Worm (Caenorhabditis elegans) whole organism, L4 larva: ENCODE results near the gene K09A9.6.

Source experiments
- arid-1 ChIP-seq: fragments of 200-800 bp; sonication (Bioruptor generic); conservative IDR thresholded peaks from 2 replicates; pipeline ENCODE4 v1.3.6; 2022; ENCODE audit warnings: missing genetic modification reagents, missing genetic modification characterization, missing compliant biosample characterization
- ces-1 ChIP-seq: fragments of 150-350 bp; sonication (generic microtip); optimal IDR thresholded peaks from 4 replicates; lab custom pipeline; 2014; ENCODE audit warnings: missing biosample characterization, missing genetic modification reagents, missing genetic modification characterization
- dmd-8 ChIP-seq: fragments of 200-800 bp; sonication (Bioruptor generic); IDR thresholded peaks from 2 replicates; pipeline ENCODE4 v1.3.6; 2022; ENCODE audit warnings: missing genetic modification characterization, missing compliant biosample characterization
- fkh-10 ChIP-seq: fragments of 150-350 bp; optimal IDR thresholded peaks from 2 replicates; lab custom pipeline; 2014; ENCODE audit warnings: missing biosample characterization, missing genetic modification reagents, missing genetic modification characterization
- hlh-30 ChIP-seq: sonication (generic microtip); optimal IDR thresholded peaks from 2 replicates; lab custom pipeline; 2017; ENCODE audit warnings: antibody characterized with exemption, mild to moderate bottlenecking, missing genetic modification characterization, missing compliant biosample characterization; ENCODE audit not compliant: insufficient read depth
- lin-39 ChIP-seq: fragments of 150-350 bp; optimal IDR thresholded peaks from 2 replicates; lab custom pipeline; 2014; ENCODE audit warnings: missing biosample characterization, missing genetic modification reagents, missing genetic modification characterization
- lir-3 ChIP-seq: sonication (generic microtip); optimal IDR thresholded peaks from 2 replicates; lab custom pipeline; 2016; ENCODE audit warnings: mild to moderate bottlenecking, missing genetic modification characterization, missing compliant biosample characterization
- lsy-2 ChIP-seq, 2 experiments: fragments of 150-350 bp in 1 of 2; sonication (generic microtip) in 1 of 2; optimal IDR thresholded peaks; 2 replicates each; lab custom pipeline; 2014 to 2017; ENCODE audit warnings: missing biosample characterization in 2 of 2, missing genetic modification characterization in 2 of 2
- mdt-29 ChIP-seq: fragments of 200-800 bp; sonication (Bioruptor generic); IDR thresholded peaks from 2 replicates; pipeline ENCODE4 v1.3.6; 2022; ENCODE audit warnings: missing genetic modification reagents, missing genetic modification characterization, missing compliant biosample characterization
- pha-4 ChIP-seq, 2 experiments: fragments of 150-350 bp in 1 of 2; fragments of 200-800 bp in 1 of 2; sonication (Bioruptor generic) in 1 of 2; IDR thresholded peaks in 1 of 2; optimal IDR thresholded peaks in 1 of 2; 2 replicates each; pipeline versions ENCODE4 v1.3.6 to Lab custom; 2014 to 2022; ENCODE audit warnings: missing genetic modification characterization in 2 of 2, missing genetic modification reagents in 2 of 2, missing biosample characterization in 1 of 2, missing compliant biosample characterization in 1 of 2
- pqm-1 ChIP-seq: sonication (generic microtip); optimal IDR thresholded peaks from 2 replicates; lab custom pipeline; 2017; ENCODE audit warnings: missing biosample characterization, missing genetic modification characterization
- vab-7 ChIP-seq: fragments of 200-800 bp; sonication (Bioruptor generic); IDR thresholded peaks from 2 replicates; pipeline ENCODE4 v1.3.6; 2022; ENCODE audit warnings: missing genetic modification reagents, missing genetic modification characterization, missing compliant biosample characterization
- zip-2 ChIP-seq: fragments of 150-350 bp; optimal IDR thresholded peaks from 2 replicates; lab custom pipeline; 2014; ENCODE audit warnings: missing biosample characterization, missing genetic modification characterization

ce11 chrX:15599925-15600324 lies 22.9 kb downstream of the K09A9.6 start:
- TF ChIP-seq hlh-30 (no peak), fkh-10 (GFP tag; lab: Kevin White, UChicago) (no peak), vab-7 (GFP tag; lab: Robert Waterston, UW) (no peak), pha-4 (GFP tag; IDR thresholded peaks at IDR 0.05; lab: Robert Waterston, UW) (no peak), pha-4 (tag; optimal IDR thresholded peaks at IDR 0.05; lab: Kevin White, UChicago) (no peak), lir-3 (tag; lab: Kevin White, UChicago) (no peak), lsy-2 (tag; optimal IDR thresholded peaks at IDR 0.05; lab: Kevin White, UChicago) (no peak), ces-1 (GFP tag; lab: Kevin White, UChicago) (no peak), zip-2 (tag; lab: Kevin White, UChicago) (no peak), lin-39 (no peak), mdt-29 (no peak), pqm-1 (tag; lab: Kevin White, UChicago) (no peak), dmd-8 (GFP tag; lab: Robert Waterston, UW) (no peak), arid-1 (GFP tag; lab: Robert Waterston, UW) (no peak)
